Fruit fly (Drosophila melanogaster) whole organism, embryonic: ENCODE data around the gene CG13385.
A peak's percentile ranks its signal among the peaks of the same experiment; 100 is the strongest.

Experiments used
- Antp ChIP-seq: fragments of 200-800 bp; sonication (Bioruptor generic); optimal IDR thresholded peaks from 3 replicates; lab custom pipeline; 2016; ENCODE audit warnings: missing biosample characterization, missing genetic modification characterization
- Atf-2 ChIP-seq: fragments of 200-800 bp; sonication (Bioruptor generic); optimal IDR thresholded peaks from 2 replicates; lab custom pipeline; 2016; ENCODE audit warnings: missing biosample characterization, missing genetic modification characterization
- BEAF-32 ChIP-seq: fragments of 200-800 bp; sonication (Bioruptor generic); optimal IDR thresholded peaks from 3 replicates; lab custom pipeline; 2017; ENCODE audit warnings: missing biosample characterization, missing genetic modification characterization, mild to moderate bottlenecking, moderate library complexity, missing genetic modification reagents
- Bdp1 ChIP-seq: fragments of 200-800 bp; sonication (Bioruptor generic); optimal IDR thresholded peaks from 3 replicates; lab custom pipeline; 2016; ENCODE audit warnings: missing biosample characterization, missing genetic modification characterization
- CG11695 ChIP-seq: fragments of 200-800 bp; sonication (Bioruptor generic); IDR thresholded peaks from 3 replicates; pipeline ENCODE4 v1.3.6; 2022; ENCODE audit warnings: missing biosample characterization, missing genetic modification characterization
- CG1233 ChIP-seq: fragments of 200-800 bp; sonication (Bioruptor generic); optimal IDR thresholded peaks from 4 replicates; lab custom pipeline; 2018; ENCODE audit warnings: missing biosample characterization, mild to moderate bottlenecking, missing genetic modification characterization
- CG13123 ChIP-seq: fragments of 200-800 bp; sonication (Bioruptor generic); optimal IDR thresholded peaks from 2 replicates; lab custom pipeline; 2016; ENCODE audit warnings: missing biosample characterization, missing genetic modification characterization
- CG14014 ChIP-seq: fragments of 200-800 bp; sonication (Bioruptor generic); IDR thresholded peaks from 2 replicates; pipeline ENCODE4 v1.3.6; 2022; ENCODE audit warnings: missing biosample characterization, missing genetic modification characterization
- CG14441 ChIP-seq: fragments of 200-800 bp; sonication (Bioruptor generic); IDR thresholded peaks from 2 replicates; pipeline ENCODE4 v1.3.6; 2022; ENCODE audit warnings: missing biosample characterization, missing genetic modification characterization
- CG15011 ChIP-seq: fragments of 200-800 bp; sonication (Bioruptor generic); optimal IDR thresholded peaks from 3 replicates; lab custom pipeline; 2018; ENCODE audit warnings: missing biosample characterization, mild to moderate bottlenecking, missing genetic modification characterization
- CG16815 ChIP-seq: fragments of 200-800 bp; sonication (Bioruptor generic); optimal IDR thresholded peaks from 3 replicates; lab custom pipeline; 2017; ENCODE audit warnings: missing biosample characterization, mild to moderate bottlenecking, missing genetic modification characterization
- CG18619 ChIP-seq: fragments of 200-800 bp; sonication (Bioruptor generic); optimal IDR thresholded peaks from 3 replicates; lab custom pipeline; 2017; ENCODE audit warnings: missing biosample characterization, mild to moderate bottlenecking, missing genetic modification characterization
- CG2712 ChIP-seq: fragments of 200-800 bp; optimal IDR thresholded peaks from 3 replicates; lab custom pipeline; 2019; ENCODE audit warnings: missing biosample characterization, mild to moderate bottlenecking, missing genetic modification characterization, moderate library complexity
- CG3726 ChIP-seq: fragments of 200-800 bp; sonication (Bioruptor generic); IDR thresholded peaks from 3 replicates; pipeline ENCODE4, ENCODE4 v1.3.6; 2022; ENCODE audit warnings: missing biosample characterization, missing genetic modification characterization
- CG4282 ChIP-seq: fragments of 200-800 bp; sonication (Bioruptor generic); optimal IDR thresholded peaks from 2 replicates; lab custom pipeline; 2016; ENCODE audit warnings: missing biosample characterization, missing genetic modification characterization
- CG6683 ChIP-seq: fragments of 200-800 bp; sonication (Bioruptor generic); optimal IDR thresholded peaks from 2 replicates; lab custom pipeline; 2017; ENCODE audit warnings: missing biosample characterization, mild to moderate bottlenecking, missing genetic modification characterization, missing genetic modification reagents
- CG6689 ChIP-seq: fragments of 200-800 bp; sonication (Bioruptor generic); IDR thresholded peaks from 2 replicates; pipeline ENCODE4 v1.3.6; 2022; ENCODE audit warnings: missing biosample characterization, missing genetic modification characterization
- CG7928 ChIP-seq: fragments of 200-800 bp; sonication (Bioruptor generic); optimal IDR thresholded peaks from 2 replicates; lab custom pipeline; 2017; ENCODE audit warnings: missing biosample characterization, mild to moderate bottlenecking, missing genetic modification characterization
- CG8765 ChIP-seq: fragments of 200-800 bp; sonication (Bioruptor generic); IDR thresholded peaks from 2 replicates; pipeline ENCODE4 v1.3.6; 2022; ENCODE audit warnings: missing biosample characterization, missing genetic modification characterization
- CG9609 ChIP-seq: fragments of 200-800 bp; sonication (Bioruptor generic); optimal IDR thresholded peaks from 3 replicates; lab custom pipeline; 2016; ENCODE audit warnings: missing biosample characterization, missing genetic modification characterization
- CTCF ChIP-seq: fragments of 200-800 bp; sonication (Bioruptor generic); optimal IDR thresholded peaks from 2 replicates; lab custom pipeline; 2017; ENCODE audit warnings: missing biosample characterization, mild to moderate bottlenecking, missing genetic modification characterization, moderate library complexity
- Dref ChIP-seq: fragments of 200-800 bp; sonication (Bioruptor generic); IDR thresholded peaks from 2 replicates; pipeline ENCODE4 v1.3.6; 2022; ENCODE audit warnings: missing biosample characterization, missing genetic modification characterization
- Fer3 ChIP-seq: fragments of 200-800 bp; sonication (Bioruptor generic); optimal IDR thresholded peaks from 2 replicates; lab custom pipeline; 2018; ENCODE audit warnings: missing biosample characterization, mild to moderate bottlenecking, missing genetic modification characterization, moderate library complexity
- HLH54F ChIP-seq: fragments of 200-800 bp; sonication (Bioruptor generic); optimal IDR thresholded peaks from 3 replicates; lab custom pipeline; 2016; ENCODE audit warnings: missing biosample characterization, missing genetic modification characterization
- HmgZ ChIP-seq: fragments of 200-800 bp; sonication (Bioruptor generic); optimal IDR thresholded peaks from 2 replicates; lab custom pipeline; 2018; ENCODE audit warnings: missing biosample characterization, mild to moderate bottlenecking, missing genetic modification characterization
- Lpt ChIP-seq: fragments of >200 bp; optimal IDR thresholded peaks from 2 replicates; lab custom pipeline; 2018; ENCODE audit warnings: missing biosample characterization, missing genetic modification characterization
- Poxn ChIP-seq: fragments of 200-800 bp; sonication (Bioruptor generic); IDR thresholded peaks from 2 replicates; pipeline ENCODE4 v1.3.6; 2022; ENCODE audit warnings: missing biosample characterization, missing genetic modification characterization
- Rx ChIP-seq: fragments of 200-800 bp; sonication (Bioruptor generic); IDR thresholded peaks from 2 replicates; pipeline ENCODE4 v1.3.6; 2022; ENCODE audit warnings: missing biosample characterization, missing genetic modification characterization
- Sry-δ ChIP-seq: fragments of 200-800 bp; sonication (Bioruptor generic); optimal IDR thresholded peaks from 2 replicates; lab custom pipeline; 2016; ENCODE audit warnings: missing biosample characterization, missing genetic modification characterization
- aop ChIP-seq: fragments of 200-800 bp; sonication (Bioruptor generic); IDR thresholded peaks from 2 replicates; pipeline ENCODE4 v1.3.6; 2022; ENCODE audit warnings: missing biosample characterization, missing genetic modification characterization
- ap ChIP-seq: fragments of 200-800 bp; sonication (Bioruptor generic); IDR thresholded peaks from 2 replicates; pipeline ENCODE4 v1.3.6; 2022; ENCODE audit warnings: missing biosample characterization, missing genetic modification characterization
- bab2 ChIP-seq: fragments of 200-800 bp; sonication (Bioruptor generic); optimal IDR thresholded peaks from 2 replicates; lab custom pipeline; 2016; ENCODE audit warnings: missing biosample characterization, missing genetic modification characterization
- bowl ChIP-seq: fragments of 200-800 bp; sonication (Bioruptor generic); IDR thresholded peaks from 2 replicates; pipeline ENCODE4 v1.3.6; 2022; ENCODE audit warnings: missing biosample characterization, missing genetic modification characterization
- bsh ChIP-seq, 2 experiments: fragments of 200-800 bp; sonication (Bioruptor generic); optimal IDR thresholded peaks; 2 replicates each; lab custom pipeline; 2017 to 2018; ENCODE audit warnings: mild to moderate bottlenecking in 2 of 2, missing biosample characterization in 2 of 2, missing genetic modification characterization in 2 of 2, moderate library complexity in 1 of 2
- cas ChIP-seq: fragments of 200-800 bp; sonication (Bioruptor generic); IDR thresholded peaks from 2 replicates; pipeline ENCODE4 v1.3.6; 2022; ENCODE audit warnings: missing biosample characterization, missing genetic modification characterization
- emc ChIP-seq: fragments of 200-800 bp; sonication (Bioruptor generic); optimal IDR thresholded peaks from 2 replicates; lab custom pipeline; 2016; ENCODE audit warnings: missing biosample characterization, missing genetic modification characterization
- gce ChIP-seq: fragments of 200-800 bp; sonication (Bioruptor generic); IDR thresholded peaks from 3 replicates; pipeline ENCODE4 v1.3.6; 2022; ENCODE audit warnings: missing biosample characterization, missing genetic modification characterization
- gcm ChIP-seq: fragments of 200-800 bp; sonication (Bioruptor generic); optimal IDR thresholded peaks from 2 replicates; lab custom pipeline; 2019; ENCODE audit warnings: missing biosample characterization, mild to moderate bottlenecking, missing genetic modification characterization, moderate library complexity
- hkb ChIP-seq, 2 experiments: fragments of 200-800 bp in 1 of 2; fragments of >200 bp in 1 of 2; sonication (Bioruptor generic) in 1 of 2; IDR thresholded peaks in 1 of 2; optimal IDR thresholded peaks in 1 of 2; 2 replicates each; pipeline versions ENCODE4 v1.3.6 to Lab custom; 2017 to 2022; ENCODE audit warnings: missing biosample characterization in 1 of 2, missing genetic modification characterization in 1 of 2
- jumu ChIP-seq: fragments of 200-800 bp; sonication (Bioruptor generic); optimal IDR thresholded peaks from 3 replicates; lab custom pipeline; 2016; ENCODE audit warnings: missing biosample characterization, missing genetic modification characterization
- lbe ChIP-seq: fragments of 200-800 bp; sonication (Bioruptor generic); optimal IDR thresholded peaks from 2 replicates; lab custom pipeline; 2016; ENCODE audit warnings: missing biosample characterization, mild to moderate bottlenecking, missing genetic modification characterization
- nmo ChIP-seq: fragments of 200-800 bp; sonication (Bioruptor generic); optimal IDR thresholded peaks from 2 replicates; lab custom pipeline; 2018; ENCODE audit warnings: missing biosample characterization, mild to moderate bottlenecking, missing genetic modification characterization, moderate library complexity
- peb ChIP-seq: fragments of 200-800 bp; sonication (Bioruptor generic); IDR thresholded peaks from 2 replicates; pipeline ENCODE4 v1.3.6; 2022; ENCODE audit warnings: missing biosample characterization, missing genetic modification characterization
- sd ChIP-seq: fragments of 200-800 bp; sonication (Bioruptor generic); optimal IDR thresholded peaks from 3 replicates; lab custom pipeline; 2018; ENCODE audit warnings: missing biosample characterization, mild to moderate bottlenecking, missing genetic modification characterization, moderate library complexity
- shn ChIP-seq: fragments of 200-800 bp; sonication (Bioruptor generic); optimal IDR thresholded peaks from 3 replicates; lab custom pipeline; 2016; ENCODE audit warnings: missing biosample characterization, missing genetic modification characterization
- sob ChIP-seq: fragments of 200-800 bp; sonication (Bioruptor generic); IDR thresholded peaks from 2 replicates; pipeline ENCODE4 v1.3.6; 2022; ENCODE audit warnings: missing biosample characterization, missing genetic modification characterization
- sqz ChIP-seq: fragments of 200-800 bp; sonication (Bioruptor generic); optimal IDR thresholded peaks from 3 replicates; lab custom pipeline; 2018; ENCODE audit warnings: missing biosample characterization, mild to moderate bottlenecking, missing genetic modification characterization
- twi ChIP-seq: fragments of 200-800 bp; optimal IDR thresholded peaks from 2 replicates; lab custom pipeline; 2019; ENCODE audit warnings: missing biosample characterization, mild to moderate bottlenecking, missing genetic modification characterization, moderate library complexity
- unc-4 ChIP-seq: fragments of 200-800 bp; sonication (Bioruptor generic); IDR thresholded peaks from 2 replicates; pipeline ENCODE4 v1.3.6; 2022; ENCODE audit warnings: missing biosample characterization, missing genetic modification characterization; ENCODE audit not compliant: partially characterized antibody
- zen2 ChIP-seq: fragments of 200-800 bp; sonication (Bioruptor generic); IDR thresholded peaks from 3 replicates; pipeline ENCODE4 v1.3.6; 2022; ENCODE audit warnings: missing biosample characterization, missing genetic modification characterization; ENCODE audit not compliant: partially characterized antibody

The CG13385 gene

dm6 chr2L:8374235-8374634, 22.2 kb upstream of the CG13385 start, which contains the start of gene Wdr82 (continued):
- TF ChIP-seq Dref (GFP tag; lab: Robert Waterston, UW) (peak; percentile 85), CG2712 (tag; lab: Kevin White, UChicago) (peak; percentile 18)

- TF ChIP-seq Lpt (GFP tag; lab: Kevin White, UChicago) = no peak
- peak; percentile 99 for TF ChIP-seq gcm (GFP tag; lab: Kevin White, UChicago)
- peak; percentile 75 for TF ChIP-seq BEAF-32 (GFP tag; lab: Kevin White, UChicago)
- TF ChIP-seq Rx = peak; percentile 99
- peak; percentile 100 for TF ChIP-seq CG14441 (GFP tag; lab: Robert Waterston, UW)
- peak; percentile 72; the same call in 2 of the 3 replicates for TF ChIP-seq zen2 (GFP tag; lab: Robert Waterston, UW)
- peak; percentile 91 for TF ChIP-seq jumu (GFP tag; lab: Kevin White, UChicago)
- TF ChIP-seq sd (tag; lab: Kevin White, UChicago) = peak; percentile 98
- peak; percentile 99 for TF ChIP-seq Poxn
- peak; percentile 91 for TF ChIP-seq emc (GFP tag; lab: Kevin White, UChicago)
- TF ChIP-seq sob (GFP tag; lab: Robert Waterston, UW) = peak; percentile 100
- peak; percentile 99 for TF ChIP-seq ap
- TF ChIP-seq bab2 (GFP tag; lab: Kevin White, UChicago) = peak; percentile 96
- peak; percentile 63 for TF ChIP-seq Sry-δ (GFP tag; lab: Kevin White, UChicago)
- TF ChIP-seq CG9609 (GFP tag; lab: Kevin White, UChicago) = peak; percentile 91
- TF ChIP-seq twi (tag; lab: Kevin White, UChicago) = peak; percentile 99
- TF ChIP-seq CG4282 = peak; percentile 81
- peak; percentile 88 for TF ChIP-seq Bdp1 (GFP tag; lab: Kevin White, UChicago)
- TF ChIP-seq HmgZ = peak; percentile 100
- TF ChIP-seq cas (GFP tag; lab: Robert Waterston, UW) = peak; percentile 99
- TF ChIP-seq sqz = peak; percentile 99
- peak; percentile 99 for TF ChIP-seq CG6689 (GFP tag; lab: Robert Waterston, UW)
- TF ChIP-seq CG3726 (GFP tag; lab: Robert Waterston, UW) = peak; percentile 99
- TF ChIP-seq CG11695 (GFP tag; lab: Robert Waterston, UW) = peak; percentile 100
- peak; percentile 79 for TF ChIP-seq CTCF (GFP tag; lab: Kevin White, UChicago)
- TF ChIP-seq gce (GFP tag; lab: Robert Waterston, UW) = peak; percentile 100
- TF ChIP-seq CG18619 (GFP tag; lab: Kevin White, UChicago) = peak; percentile 99
- TF ChIP-seq CG14014 = peak; percentile 100
- TF ChIP-seq CG8765 (GFP tag; lab: Robert Waterston, UW) = peak; percentile 99
- TF ChIP-seq nmo (GFP tag; lab: Kevin White, UChicago) = peak; percentile 100
- TF ChIP-seq peb = peak; percentile 98
- TF ChIP-seq HLH54F (GFP tag; lab: Kevin White, UChicago) = peak; percentile 95
- TF ChIP-seq aop = peak; percentile 97
- TF ChIP-seq shn (GFP tag; lab: Kevin White, UChicago) = peak; percentile 77
- peak; percentile 99 for TF ChIP-seq CG16815 (GFP tag; lab: Kevin White, UChicago)
- TF ChIP-seq CG7928 (GFP tag; lab: Kevin White, UChicago) = peak; percentile 87
- peak; percentile 97 to 100 for TF ChIP-seq bsh (GFP tag; optimal IDR thresholded peaks at IDR 0.05; lab: Kevin White, UChicago)
- peak; percentile 99 for TF ChIP-seq CG15011
- TF ChIP-seq CG6683 = peak; percentile 99
- peak; percentile 99 for TF ChIP-seq bowl (GFP tag; lab: Robert Waterston, UW)
- peak; percentile 98 for TF ChIP-seq CG13123 (GFP tag; lab: Kevin White, UChicago)
- peak; percentile 82 for TF ChIP-seq Antp
- peak; percentile 91 for TF ChIP-seq Atf-2
- no peak for TF ChIP-seq hkb (optimal IDR thresholded peaks at IDR 0.05; lab: Kevin White, UChicago)
- TF ChIP-seq hkb (GFP tag; IDR thresholded peaks at IDR 0.05; lab: Robert Waterston, UW) = peak; percentile 100
- TF ChIP-seq Fer3 (tag; lab: Kevin White, UChicago) = peak; percentile 100
- TF ChIP-seq unc-4 = peak; percentile 88
- peak; percentile 99 for TF ChIP-seq lbe (GFP tag; lab: Kevin White, UChicago)
- peak; percentile 99 for TF ChIP-seq CG1233 (GFP tag; lab: Kevin White, UChicago)
Measured at dm6 chr2L:8376717-8377116, 19.7 kb upstream of the CG13385 start, which contains the start of the genes CG13390 and CG17294. CG13390 (minus strand) TSS chr2L:8376797. CG17294 (plus strand) TSS chr2L:8377035.
